Worm (Caenorhabditis elegans): ENCODE results near the gene zchc-1A.

DNA sequence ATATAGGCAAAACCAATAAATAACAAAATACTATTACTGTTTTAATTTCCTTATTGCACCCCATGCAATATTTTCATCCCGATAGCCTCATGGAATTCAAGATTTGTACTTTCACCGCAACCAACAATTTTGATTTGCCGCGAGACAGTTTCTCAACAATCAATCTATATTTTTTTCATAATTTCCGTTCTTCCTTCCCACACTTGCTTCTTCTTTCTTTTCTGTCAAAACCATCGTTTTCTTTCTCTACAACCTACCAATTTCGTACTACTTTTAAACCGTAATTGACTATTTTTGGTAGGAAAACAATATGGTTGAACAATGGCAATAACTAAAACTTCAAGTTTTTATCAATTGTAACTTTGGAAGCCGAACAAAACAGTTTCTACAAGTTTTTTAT is 26.3 kb upstream of the zchc-1A start, which contains the start of gene C31H2.14:
- TF ChIP-seq med-1 (GFP tag; optimal IDR thresholded peaks at IDR 0.05; ENCODE audit: insufficient read depth), result no peak
- TF ChIP-seq klf-2 (GFP tag; conservative IDR thresholded peaks at IDR 0.05), result no peak
- TF ChIP-seq T22C8.4 (GFP tag; IDR thresholded peaks at IDR 0.05), result no peak
- TF ChIP-seq tab-1 (GFP tag; IDR thresholded peaks at IDR 0.05), result no peak
- no peak for TF ChIP-seq ref-1 (GFP tag; conservative IDR thresholded peaks at IDR 0.05)
